Worm (Caenorhabditis elegans) whole organism, midembryonic: ENCODE data around the gene pigq-1.
"Not testable (repeated sequence)": the region's sequence is repeated elsewhere in the genome, so short reads cannot be mapped to it uniquely, and the experiment has no call there.

ENCODE experiments used
- T22C8.4 ChIP-seq: fragments of 200-800 bp; sonication (Bioruptor generic); IDR thresholded peaks from 2 replicates; pipeline ENCODE4 v1.3.6; 2022; ENCODE audit warnings: missing genetic modification characterization, missing compliant biosample characterization
- flt-1 ChIP-seq: fragments of 200-800 bp; sonication (Bioruptor generic); IDR thresholded peaks from 2 replicates; pipeline ENCODE4 v1.3.6; 2022; ENCODE audit warnings: missing genetic modification characterization, missing compliant biosample characterization
- klf-2 ChIP-seq: fragments of 200-800 bp; sonication (Bioruptor generic); conservative IDR thresholded peaks from 2 replicates; pipeline ENCODE4 v1.3.6; 2022; ENCODE audit warnings: missing genetic modification reagents, missing genetic modification characterization, missing compliant biosample characterization
- med-1 ChIP-seq: sonication (generic microtip); optimal IDR thresholded peaks from 2 replicates; lab custom pipeline; 2017; ENCODE audit warnings: missing genetic modification characterization, mild to moderate bottlenecking, missing compliant biosample characterization, antibody characterized with exemption, missing genetic modification reagents; ENCODE audit not compliant: insufficient read depth
- tab-1 ChIP-seq: fragments of 200-800 bp; sonication (Bioruptor generic); IDR thresholded peaks from 2 replicates; pipeline ENCODE4 v1.3.6; 2022; ENCODE audit warnings: missing genetic modification characterization, missing compliant biosample characterization
- ztf-29 ChIP-seq: fragments of 200-800 bp; sonication (Bioruptor generic); IDR thresholded peaks from 2 replicates; pipeline ENCODE4 v1.3.6; 2022; ENCODE audit warnings: missing genetic modification reagents, missing genetic modification characterization, missing compliant biosample characterization

ce11 chrIV:11154425-11155114 is 7.5 kb upstream of the pigq-1 start, which contains the start of gene C08F8.3:
- TF ChIP-seq ztf-29 (GFP tag; lab: Robert Waterston, UW); med-1 (GFP tag; lab: Kevin White, UChicago); klf-2 (GFP tag; lab: Robert Waterston, UW); flt-1 (GFP tag; lab: Robert Waterston, UW); tab-1 (GFP tag; lab: Robert Waterston, UW); T22C8.4 (GFP tag; lab: Robert Waterston, UW): not testable (repeated sequence)
